Fruit fly (Drosophila melanogaster) whole organism, embryonic: ENCODE data around the gene CG17154.

Experiments used
- Ada2b ChIP-seq: fragments of 200-800 bp; sonication (Bioruptor generic); IDR thresholded peaks from 2 replicates; pipeline ENCODE4 v1.3.6; 2022; ENCODE audit warnings: missing biosample characterization, missing genetic modification characterization
- Adf1 ChIP-seq: fragments of 200-800 bp; sonication (Bioruptor generic); IDR thresholded peaks from 2 replicates; pipeline ENCODE4 v1.3.6; 2022; ENCODE audit warnings: missing biosample characterization, missing genetic modification characterization
- BEAF-32 ChIP-seq: fragments of 200-800 bp; sonication (Bioruptor generic); optimal IDR thresholded peaks from 3 replicates; lab custom pipeline; 2017; ENCODE audit warnings: missing biosample characterization, missing genetic modification characterization, mild to moderate bottlenecking, moderate library complexity, missing genetic modification reagents
- CG10565 ChIP-seq: fragments of 200-800 bp; sonication (Bioruptor generic); optimal IDR thresholded peaks from 3 replicates; lab custom pipeline; 2016; ENCODE audit warnings: missing biosample characterization, mild to moderate bottlenecking, missing genetic modification characterization
- CG10654 ChIP-seq: fragments of 200-800 bp; sonication (Bioruptor generic); optimal IDR thresholded peaks from 2 replicates; lab custom pipeline; 2016; ENCODE audit warnings: missing biosample characterization, missing genetic modification characterization
- CG10959 ChIP-seq: fragments of 200-800 bp; sonication (Bioruptor generic); IDR thresholded peaks from 2 replicates; pipeline ENCODE4 v1.3.6; 2022; ENCODE audit warnings: missing biosample characterization, missing genetic modification characterization
- CG11723 ChIP-seq: fragments of 200-800 bp; sonication (Bioruptor generic); optimal IDR thresholded peaks from 2 replicates; lab custom pipeline; 2017; ENCODE audit warnings: missing biosample characterization, mild to moderate bottlenecking, missing genetic modification characterization
- CG12104 ChIP-seq: fragments of 200-800 bp; sonication (Bioruptor generic); optimal IDR thresholded peaks from 3 replicates; lab custom pipeline; 2016; ENCODE audit warnings: missing biosample characterization, missing genetic modification characterization
- CG12155 ChIP-seq: fragments of 200-800 bp; sonication (Bioruptor generic); optimal IDR thresholded peaks from 3 replicates; lab custom pipeline; 2016; ENCODE audit warnings: missing biosample characterization, missing genetic modification characterization
- CG16813 ChIP-seq: fragments of 200-800 bp; sonication (Bioruptor generic); IDR thresholded peaks from 3 replicates; pipeline ENCODE4 v1.3.6; 2022; ENCODE audit warnings: missing biosample characterization, missing genetic modification characterization; ENCODE audit not compliant: partially characterized antibody
- CG17359 ChIP-seq: fragments of 200-800 bp; sonication (Bioruptor generic); optimal IDR thresholded peaks from 3 replicates; lab custom pipeline; 2018; ENCODE audit warnings: missing biosample characterization, mild to moderate bottlenecking, missing genetic modification characterization, moderate library complexity
- CG17361 ChIP-seq: fragments of 200-800 bp; sonication (Bioruptor generic); IDR thresholded peaks from 3 replicates; pipeline ENCODE4 v1.3.6; 2022; ENCODE audit warnings: missing biosample characterization, missing genetic modification characterization
- CG3281 ChIP-seq: fragments of 200-800 bp; sonication (Bioruptor generic); optimal IDR thresholded peaks from 3 replicates; lab custom pipeline; 2017; ENCODE audit warnings: missing biosample characterization, mild to moderate bottlenecking, missing genetic modification characterization
- CG5245 ChIP-seq: fragments of 200-800 bp; sonication (Bioruptor generic); optimal IDR thresholded peaks from 3 replicates; lab custom pipeline; 2016; ENCODE audit warnings: missing biosample characterization, missing genetic modification characterization
- CG6765 ChIP-seq: fragments of 200-800 bp; sonication (Bioruptor generic); optimal IDR thresholded peaks from 3 replicates; lab custom pipeline; 2017; ENCODE audit warnings: missing biosample characterization, mild to moderate bottlenecking, missing genetic modification characterization
- CG6813 ChIP-seq: fragments of 200-800 bp; sonication (Bioruptor generic); optimal IDR thresholded peaks from 2 replicates; lab custom pipeline; 2017; ENCODE audit warnings: missing biosample characterization, missing genetic modification characterization, mild to moderate bottlenecking, moderate library complexity, missing genetic modification reagents
- CG8924 ChIP-seq: fragments of 200-800 bp; optimal IDR thresholded peaks from 3 replicates; lab custom pipeline; 2019; ENCODE audit warnings: missing biosample characterization, mild to moderate bottlenecking, missing genetic modification characterization, moderate library complexity
- CG9437 ChIP-seq: fragments of 200-800 bp; sonication (Bioruptor generic); optimal IDR thresholded peaks from 2 replicates; lab custom pipeline; 2018; ENCODE audit warnings: missing biosample characterization, mild to moderate bottlenecking, missing genetic modification characterization
- CG9609 ChIP-seq: fragments of 200-800 bp; sonication (Bioruptor generic); optimal IDR thresholded peaks from 3 replicates; lab custom pipeline; 2016; ENCODE audit warnings: missing biosample characterization, missing genetic modification characterization
- CTCF ChIP-seq: fragments of 200-800 bp; sonication (Bioruptor generic); optimal IDR thresholded peaks from 2 replicates; lab custom pipeline; 2017; ENCODE audit warnings: missing biosample characterization, mild to moderate bottlenecking, missing genetic modification characterization, moderate library complexity
- Chrac-16 ChIP-seq: fragments of 200-800 bp; sonication (Bioruptor generic); optimal IDR thresholded peaks from 3 replicates; lab custom pipeline; 2016; ENCODE audit warnings: missing biosample characterization, missing genetic modification characterization
- Dref ChIP-seq: fragments of 200-800 bp; sonication (Bioruptor generic); IDR thresholded peaks from 2 replicates; pipeline ENCODE4 v1.3.6; 2022; ENCODE audit warnings: missing biosample characterization, missing genetic modification characterization
- Elba2 ChIP-seq: fragments of 200-800 bp; sonication (Bioruptor generic); optimal IDR thresholded peaks from 3 replicates; lab custom pipeline; 2016; ENCODE audit warnings: missing biosample characterization, missing genetic modification characterization
- H2.0 ChIP-seq: fragments of 200-800 bp; sonication (Bioruptor generic); IDR thresholded peaks from 2 replicates; pipeline ENCODE4 v1.3.6; 2022; ENCODE audit warnings: missing biosample characterization, missing genetic modification characterization
- HLHmδ ChIP-seq: fragments of 200-800 bp; sonication (Bioruptor generic); optimal IDR thresholded peaks from 2 replicates; lab custom pipeline; 2018; ENCODE audit warnings: missing biosample characterization, mild to moderate bottlenecking, missing genetic modification characterization, moderate library complexity
- Hsf ChIP-seq: fragments of 200-800 bp; sonication (Bioruptor generic); optimal IDR thresholded peaks from 3 replicates; lab custom pipeline; 2016; ENCODE audit warnings: missing biosample characterization, missing genetic modification characterization
- Mes4 ChIP-seq: fragments of 200-800 bp; sonication (Bioruptor generic); optimal IDR thresholded peaks from 2 replicates; lab custom pipeline; 2016; ENCODE audit warnings: missing biosample characterization, missing genetic modification characterization
- NC2β ChIP-seq: fragments of 200-800 bp; sonication (Bioruptor generic); optimal IDR thresholded peaks from 2 replicates; lab custom pipeline; 2016; ENCODE audit warnings: missing biosample characterization, missing genetic modification characterization
- NK7.1 ChIP-seq: fragments of 200-800 bp; sonication (Bioruptor generic); optimal IDR thresholded peaks from 3 replicates; lab custom pipeline; 2016; ENCODE audit warnings: missing biosample characterization, missing genetic modification characterization
- NfI ChIP-seq: fragments of 200-800 bp; sonication (Bioruptor generic); optimal IDR thresholded peaks from 3 replicates; lab custom pipeline; 2018; ENCODE audit warnings: missing biosample characterization, mild to moderate bottlenecking, missing genetic modification characterization, moderate library complexity
- Oli ChIP-seq: fragments of 200-800 bp; sonication (Bioruptor generic); optimal IDR thresholded peaks from 2 replicates; lab custom pipeline; 2018; ENCODE audit warnings: missing biosample characterization, mild to moderate bottlenecking, missing genetic modification characterization, moderate library complexity
- Opbp ChIP-seq: fragments of 200-800 bp; sonication (Bioruptor generic); IDR thresholded peaks from 3 replicates; pipeline ENCODE4 v1.3.6; 2022; ENCODE audit warnings: missing biosample characterization, missing genetic modification characterization; ENCODE audit not compliant: partially characterized antibody
- Optix ChIP-seq: fragments of 200-800 bp; sonication (Bioruptor generic); IDR thresholded peaks from 3 replicates; pipeline ENCODE4 v1.3.6; 2022; ENCODE audit warnings: missing biosample characterization, missing genetic modification characterization
- al ChIP-seq: fragments of 200-800 bp; sonication (Bioruptor generic); IDR thresholded peaks from 2 replicates; pipeline ENCODE4 v1.3.6; 2022; ENCODE audit warnings: missing biosample characterization, missing genetic modification characterization
- amos ChIP-seq: fragments of 200-800 bp; sonication (Bioruptor generic); IDR thresholded peaks from 2 replicates; pipeline ENCODE4 v1.3.6; 2022; ENCODE audit warnings: missing biosample characterization, missing genetic modification characterization; ENCODE audit not compliant: partially characterized antibody
- corto ChIP-seq: fragments of 200-800 bp; sonication (Bioruptor generic); optimal IDR thresholded peaks from 2 replicates; lab custom pipeline; 2016; ENCODE audit warnings: missing biosample characterization, mild to moderate bottlenecking, missing genetic modification characterization, moderate library complexity
- crc ChIP-seq: fragments of 200-800 bp; sonication (Bioruptor generic); optimal IDR thresholded peaks from 2 replicates; lab custom pipeline; 2016; ENCODE audit warnings: missing biosample characterization, missing genetic modification characterization
- da ChIP-seq: fragments of 200-800 bp; sonication (Bioruptor generic); optimal IDR thresholded peaks from 2 replicates; lab custom pipeline; 2016; ENCODE audit warnings: missing biosample characterization, missing genetic modification characterization
- dmrt11E ChIP-seq: fragments of 200-800 bp; sonication (Bioruptor generic); optimal IDR thresholded peaks from 3 replicates; lab custom pipeline; 2018; ENCODE audit warnings: missing biosample characterization, mild to moderate bottlenecking, missing genetic modification characterization, moderate library complexity
- dmrt99B ChIP-seq: fragments of 200-800 bp; sonication (Bioruptor generic); optimal IDR thresholded peaks from 2 replicates; lab custom pipeline; 2018; ENCODE audit warnings: missing biosample characterization, mild to moderate bottlenecking, missing genetic modification characterization, moderate library complexity
- eve ChIP-seq, 2 experiments: fragments of >200 bp; optimal IDR thresholded peaks; 2 replicates each; lab custom pipeline; 2017; ENCODE audit warnings: missing biosample characterization in 2 of 2, missing genetic modification characterization in 2 of 2
- fu2 ChIP-seq: fragments of 200-800 bp; sonication (Bioruptor generic); optimal IDR thresholded peaks from 2 replicates; lab custom pipeline; 2016; ENCODE audit warnings: missing biosample characterization, missing genetic modification characterization
- gro ChIP-seq: fragments of 200-800 bp; sonication (Bioruptor generic); optimal IDR thresholded peaks from 2 replicates; lab custom pipeline; 2016; ENCODE audit warnings: missing biosample characterization, missing genetic modification characterization
- gt ChIP-seq: fragments of 200-800 bp; sonication (Bioruptor generic); IDR thresholded peaks from 2 replicates; pipeline ENCODE4 v1.3.6; 2022; ENCODE audit warnings: missing biosample characterization, missing genetic modification characterization
- oc ChIP-seq: fragments of 200-800 bp; sonication (Bioruptor generic); optimal IDR thresholded peaks from 2 replicates; lab custom pipeline; 2018; ENCODE audit warnings: missing biosample characterization, mild to moderate bottlenecking, missing genetic modification characterization, moderate library complexity
- onecut ChIP-seq: fragments of 200-800 bp; sonication (Bioruptor generic); IDR thresholded peaks from 2 replicates; pipeline ENCODE4 v1.3.6; 2022; ENCODE audit warnings: missing biosample characterization, missing genetic modification characterization
- peb ChIP-seq: fragments of 200-800 bp; sonication (Bioruptor generic); IDR thresholded peaks from 2 replicates; pipeline ENCODE4 v1.3.6; 2022; ENCODE audit warnings: missing biosample characterization, missing genetic modification characterization
- pho ChIP-seq: fragments of 200-800 bp; sonication (Bioruptor generic); optimal IDR thresholded peaks from 2 replicates; lab custom pipeline; 2016; ENCODE audit warnings: missing biosample characterization, missing genetic modification characterization
- row ChIP-seq: fragments of 200-800 bp; sonication (Bioruptor generic); IDR thresholded peaks from 3 replicates; pipeline ENCODE4 v1.3.6; 2022; ENCODE audit warnings: missing biosample characterization, missing genetic modification characterization
- scrt ChIP-seq: fragments of 200-800 bp; sonication (Bioruptor generic); optimal IDR thresholded peaks from 2 replicates; lab custom pipeline; 2018; ENCODE audit warnings: missing biosample characterization, mild to moderate bottlenecking, missing genetic modification characterization, moderate library complexity
- twi ChIP-seq: fragments of 200-800 bp; optimal IDR thresholded peaks from 2 replicates; lab custom pipeline; 2019; ENCODE audit warnings: missing biosample characterization, mild to moderate bottlenecking, missing genetic modification characterization, moderate library complexity
- unc-4 ChIP-seq: fragments of 200-800 bp; sonication (Bioruptor generic); IDR thresholded peaks from 2 replicates; pipeline ENCODE4 v1.3.6; 2022; ENCODE audit warnings: missing biosample characterization, missing genetic modification characterization; ENCODE audit not compliant: partially characterized antibody

CG17154 gene

DNA sequence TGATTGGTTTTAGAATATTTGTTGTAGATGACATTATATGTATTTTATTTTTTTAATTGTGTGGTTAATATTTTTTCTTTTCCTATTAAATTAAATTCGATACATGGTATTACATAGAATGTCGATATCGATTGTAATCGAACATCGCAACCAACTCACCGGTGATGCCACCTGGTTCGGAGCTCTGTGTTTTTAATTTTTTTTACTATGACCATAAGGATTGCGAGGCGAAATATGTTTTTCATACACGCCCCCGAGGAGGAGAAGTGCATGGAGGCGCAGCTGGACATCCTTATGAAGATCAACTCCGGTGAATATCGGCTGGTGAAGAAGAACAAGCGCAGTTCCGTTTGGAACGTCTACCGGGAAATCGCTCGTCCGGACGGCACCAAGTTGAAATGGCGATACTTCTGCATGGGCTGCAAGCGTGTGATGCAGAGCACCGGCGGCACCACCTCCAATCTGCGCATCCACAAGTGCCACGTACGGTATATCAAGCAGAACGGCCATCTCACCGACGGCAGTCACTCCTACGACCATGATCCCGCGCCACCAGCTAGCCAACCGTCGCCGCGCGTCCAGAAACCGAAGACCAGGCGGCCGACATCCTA, 31.6 kb downstream of the CG17154 start, which contains the start of gene CG11560 (continued):
- TF ChIP-seq CG6813 (no peak), CG12155 (GFP tag; lab: Kevin White, UChicago) (no peak), scrt (GFP tag; lab: Kevin White, UChicago) (no peak), row (GFP tag; lab: Robert Waterston, UW) (no peak; the same call in 2 of the 3 replicates), fu2 (GFP tag; lab: Kevin White, UChicago) (no peak), CG10654 (no peak), crc (GFP tag; lab: Kevin White, UChicago) (no peak), twi (tag; lab: Kevin White, UChicago) (no peak), dmrt99B (tag; lab: Kevin White, UChicago) (no peak), HLHmδ (GFP tag; lab: Kevin White, UChicago) (no peak), Ada2b (GFP tag; lab: Robert Waterston, UW) (no peak), BEAF-32 (peak; percentile 76), NC2β (GFP tag; lab: Kevin White, UChicago) (no peak), NfI (GFP tag; lab: Kevin White, UChicago) (no peak), CG5245 (GFP tag; lab: Kevin White, UChicago) (no peak), H2.0 (GFP tag; lab: Robert Waterston, UW) (no peak), peb (GFP tag; lab: Robert Waterston, UW) (no peak), al (no peak), CG12104 (no peak), Mes4 (no peak), gro (GFP tag; lab: Kevin White, UChicago) (no peak), Chrac-16 (GFP tag; lab: Kevin White, UChicago) (no peak), CG9437 (no peak), CG9609 (GFP tag; lab: Kevin White, UChicago) (no peak), CG11723 (GFP tag; lab: Kevin White, UChicago) (no peak), CG17359 (tag; lab: Kevin White, UChicago) (peak; percentile 83), CG6765 (no peak), CG8924 (tag; lab: Kevin White, UChicago) (no peak), Elba2 (no peak), da (GFP tag; lab: Kevin White, UChicago) (no peak), Oli (tag; lab: Kevin White, UChicago) (no peak), onecut (GFP tag; lab: Robert Waterston, UW) (no peak), eve (GFP tag; optimal IDR thresholded peaks at IDR 0.05; lab: Kevin White, UChicago) (no peak), CG17361 (GFP tag; lab: Robert Waterston, UW) (no peak), NK7.1 (no peak), unc-4 (GFP tag; lab: Robert Waterston, UW) (peak; percentile 73), CTCF (GFP tag; lab: Kevin White, UChicago) (no peak), Dref (peak; percentile 85), Optix (no peak), Opbp (GFP tag; lab: Robert Waterston, UW) (peak; percentile 40; the same call in 2 of the 3 replicates), CG3281 (no peak), dmrt11E (no peak), Adf1 (GFP tag; lab: Robert Waterston, UW) (no peak), gt (no peak), Hsf (no peak), oc (no peak), pho (GFP tag; lab: Kevin White, UChicago) (no peak), CG10959 (GFP tag; lab: Robert Waterston, UW) (no peak), CG16813 (peak; percentile 62; the same call in 2 of the 3 replicates), amos (GFP tag; lab: Robert Waterston, UW) (peak; percentile 76), corto (GFP tag; lab: Kevin White, UChicago) (no peak), CG10565 (GFP tag; lab: Kevin White, UChicago) (no peak)
